Worm (Caenorhabditis elegans) whole organism, young adult: ENCODE data around the gene Y62H9A.11.

Experiments used
- C06A6.2 ChIP-seq: fragments of 200-800 bp; sonication (Bioruptor generic); conservative IDR thresholded peaks from 2 replicates; pipeline ENCODE4 v1.3.6; 2022; ENCODE audit warnings: missing genetic modification characterization, missing compliant biosample characterization
- F39B2.1 ChIP-seq: fragments of 200-800 bp; sonication (Bioruptor generic); IDR thresholded peaks from 2 replicates; pipeline ENCODE4 v1.3.6; 2022; ENCODE audit warnings: missing genetic modification reagents, missing genetic modification characterization, missing compliant biosample characterization
- F49E8.2 ChIP-seq: sonication (generic microtip); optimal IDR thresholded peaks from 3 replicates; lab custom pipeline; 2017; ENCODE audit warnings: missing genetic modification characterization, mild to moderate bottlenecking, missing compliant biosample characterization, antibody characterized with exemption, moderate library complexity; ENCODE audit not compliant: insufficient read depth
- F52B5.7 ChIP-seq: sonication (generic microtip); optimal IDR thresholded peaks from 2 replicates; lab custom pipeline; 2016; ENCODE audit warnings: mild to moderate bottlenecking, missing genetic modification characterization, missing compliant biosample characterization
- F55B11.4 ChIP-seq: sonication (generic microtip); optimal IDR thresholded peaks from 2 replicates; lab custom pipeline; 2016; ENCODE audit warnings: missing compliant biosample characterization, missing genetic modification characterization, borderline replicate concordance; ENCODE audit not compliant: insufficient read depth
- F57A8.1 ChIP-seq: fragments of 200-800 bp; sonication (Bioruptor generic); optimal IDR thresholded peaks from 2 replicates; lab custom pipeline; 2018; ENCODE audit warnings: mild to moderate bottlenecking, missing genetic modification characterization, moderate library complexity, missing compliant biosample characterization
- T26A5.8 ChIP-seq: sonication (generic microtip); optimal IDR thresholded peaks from 2 replicates; lab custom pipeline; 2016; ENCODE audit warnings: missing genetic modification characterization, missing compliant biosample characterization
- Y79H2A.3 ChIP-seq: fragments of 200-800 bp; sonication (Bioruptor generic); conservative IDR thresholded peaks from 2 replicates; pipeline ENCODE4 v1.3.6; 2022; ENCODE audit warnings: missing genetic modification reagents, missing genetic modification characterization, missing compliant biosample characterization
- Y95B8A.8 ChIP-seq: fragments of 200-800 bp; sonication (Bioruptor generic); IDR thresholded peaks from 2 replicates; pipeline ENCODE4 v1.3.6; 2022; ENCODE audit warnings: missing genetic modification reagents, missing genetic modification characterization, missing compliant biosample characterization
- atf-7 ChIP-seq: sonication (generic microtip); optimal IDR thresholded peaks from 2 replicates; lab custom pipeline; 2017; ENCODE audit warnings: mild to moderate bottlenecking, missing genetic modification characterization, missing compliant biosample characterization
- bed-1 ChIP-seq: fragments of 200-800 bp; sonication (Bioruptor generic); IDR thresholded peaks from 2 replicates; pipeline ENCODE4 v1.3.6; 2022; ENCODE audit warnings: missing genetic modification reagents, missing genetic modification characterization, missing compliant biosample characterization
- ccch-3 ChIP-seq: fragments of 200-800 bp; sonication (Bioruptor generic); optimal IDR thresholded peaks from 2 replicates; lab custom pipeline; 2018; ENCODE audit warnings: mild to moderate bottlenecking, missing genetic modification characterization, missing compliant biosample characterization
- cebp-1 ChIP-seq, 2 experiments: fragments of 200-800 bp in 1 of 2; sonication (Bioruptor generic) in 1 of 2; sonication (generic microtip) in 1 of 2; IDR thresholded peaks in 1 of 2; optimal IDR thresholded peaks in 1 of 2; 2 replicates each; pipeline versions ENCODE4 v1.3.6 to Lab custom; 2017 to 2022; ENCODE audit warnings: missing compliant biosample characterization in 2 of 2, missing genetic modification characterization in 2 of 2, mild to moderate bottlenecking in 1 of 2, missing genetic modification reagents in 1 of 2, moderate library complexity in 1 of 2
- ceh-100 ChIP-seq: fragments of 200-800 bp; sonication (Bioruptor generic); IDR thresholded peaks from 2 replicates; pipeline ENCODE4 v1.3.6; 2022; ENCODE audit warnings: missing genetic modification reagents, missing genetic modification characterization, missing compliant biosample characterization
- ceh-58 ChIP-seq: fragments of 200-800 bp; sonication (Bioruptor generic); IDR thresholded peaks from 2 replicates; pipeline ENCODE4 v1.3.6; 2022; ENCODE audit warnings: missing genetic modification characterization, missing compliant biosample characterization
- ceh-79 ChIP-seq: sonication (generic microtip); optimal IDR thresholded peaks from 2 replicates; lab custom pipeline; 2017; ENCODE audit warnings: mild to moderate bottlenecking, missing genetic modification characterization, missing compliant biosample characterization
- dox-1 ChIP-seq: fragments of 200-800 bp; sonication (Bioruptor generic); IDR thresholded peaks from 2 replicates; pipeline ENCODE4 v1.3.6; 2022; ENCODE audit warnings: missing genetic modification reagents, missing genetic modification characterization, missing compliant biosample characterization
- egl-44 ChIP-seq: fragments of 200-800 bp; sonication (Bioruptor generic); IDR thresholded peaks from 2 replicates; pipeline ENCODE4 v1.3.6; 2022; ENCODE audit warnings: missing genetic modification reagents, missing genetic modification characterization, missing compliant biosample characterization
- ets-4 ChIP-seq: fragments of 200-800 bp; sonication (Bioruptor generic); optimal IDR thresholded peaks from 2 replicates; lab custom pipeline; 2018; ENCODE audit warnings: mild to moderate bottlenecking, missing genetic modification characterization, missing compliant biosample characterization
- him-1 ChIP-seq: sonication (generic microtip); optimal IDR thresholded peaks from 2 replicates; lab custom pipeline; 2016; ENCODE audit warnings: missing genotype, missing genetic modification reagents, missing genetic modification characterization, missing compliant biosample characterization
- lin-35 ChIP-seq, 3 experiments: fragments of 150-350 bp in 2 of 3; sonication (generic microtip) in 1 of 3; optimal IDR thresholded peaks; 2 replicates each; lab custom pipeline; 2014 to 2018; ENCODE audit warnings: missing biosample characterization in 3 of 3, missing genetic modification characterization in 3 of 3, missing genetic modification reagents in 3 of 3
- lin-40 ChIP-seq: sonication (generic microtip); optimal IDR thresholded peaks from 2 replicates; lab custom pipeline; 2016; ENCODE audit warnings: missing genetic modification characterization, mild to moderate bottlenecking, missing compliant biosample characterization, missing genotype, missing genetic modification reagents
- lin-54 ChIP-seq: fragments of 200-800 bp; sonication (Bioruptor generic); optimal IDR thresholded peaks from 2 replicates; lab custom pipeline; 2018; ENCODE audit warnings: mild to moderate bottlenecking, missing genetic modification characterization, missing compliant biosample characterization
- lir-1 ChIP-seq: fragments of 200-800 bp; sonication (Bioruptor generic); conservative IDR thresholded peaks from 2 replicates; pipeline ENCODE4 v1.3.6; 2022; ENCODE audit warnings: missing genetic modification reagents, missing genetic modification characterization, missing compliant biosample characterization
- lsl-1 ChIP-seq: fragments of 200-800 bp; sonication (Bioruptor generic); optimal IDR thresholded peaks from 2 replicates; lab custom pipeline; 2018; ENCODE audit warnings: mild to moderate bottlenecking, missing genetic modification characterization, moderate library complexity, missing compliant biosample characterization
- madf-6 ChIP-seq: fragments of 200-800 bp; sonication (Bioruptor generic); IDR thresholded peaks from 2 replicates; pipeline ENCODE4 v1.3.6; 2022; ENCODE audit warnings: missing genetic modification reagents, missing genetic modification characterization, missing compliant biosample characterization
- madf-8 ChIP-seq: fragments of 200-800 bp; sonication (Bioruptor generic); conservative IDR thresholded peaks from 2 replicates; pipeline ENCODE4 v1.3.6; 2022; ENCODE audit warnings: missing genetic modification reagents, missing genetic modification characterization, missing compliant biosample characterization
- mcd-1 ChIP-seq: fragments of 200-800 bp; sonication (Bioruptor generic); IDR thresholded peaks from 2 replicates; pipeline ENCODE4 v1.3.6; 2022; ENCODE audit warnings: missing genetic modification reagents, missing genetic modification characterization, missing compliant biosample characterization
- mes-4 ChIP-seq: sonication (generic microtip); optimal IDR thresholded peaks from 2 replicates; lab custom pipeline; 2016; ENCODE audit warnings: missing genotype, missing genetic modification characterization, missing compliant biosample characterization
- mxl-1 ChIP-seq: sonication (generic microtip); optimal IDR thresholded peaks from 2 replicates; lab custom pipeline; 2016; ENCODE audit warnings: missing genetic modification characterization, missing compliant biosample characterization
- nfyb-1 ChIP-seq: fragments of 200-800 bp; sonication (Bioruptor generic); IDR thresholded peaks from 2 replicates; pipeline ENCODE4 v1.3.6; 2022; ENCODE audit warnings: missing genetic modification reagents, missing genetic modification characterization, missing compliant biosample characterization
- nhr-120 ChIP-seq: fragments of 200-800 bp; sonication (Bioruptor generic); IDR thresholded peaks from 2 replicates; pipeline ENCODE4 v1.3.6; 2022; ENCODE audit warnings: missing genetic modification characterization, missing compliant biosample characterization
- nhr-179 ChIP-seq: sonication (generic microtip); optimal IDR thresholded peaks from 2 replicates; lab custom pipeline; 2016; ENCODE audit warnings: mild to moderate bottlenecking, missing genetic modification characterization, missing compliant biosample characterization
- nhr-27 ChIP-seq: fragments of 200-800 bp; sonication (Bioruptor generic); optimal IDR thresholded peaks from 2 replicates; lab custom pipeline; 2018; ENCODE audit warnings: mild to moderate bottlenecking, missing genetic modification characterization, moderate library complexity, missing compliant biosample characterization
- nhr-80 ChIP-seq: sonication (generic microtip); optimal IDR thresholded peaks from 2 replicates; lab custom pipeline; 2016; ENCODE audit warnings: missing genetic modification characterization, missing compliant biosample characterization
- sea-2 ChIP-seq: fragments of 200-800 bp; sonication (Bioruptor generic); IDR thresholded peaks from 2 replicates; pipeline ENCODE4 v1.3.6; 2022; ENCODE audit warnings: missing genetic modification characterization, missing compliant biosample characterization
- snpc-3.4 ChIP-seq: sonication (generic microtip); optimal IDR thresholded peaks from 2 replicates; lab custom pipeline; 2017; ENCODE audit warnings: missing genetic modification characterization, mild to moderate bottlenecking, missing compliant biosample characterization, antibody characterized with exemption, moderate library complexity, missing genotype, missing genetic modification reagents
- snpc-4 ChIP-seq, 5 experiments: fragments of 150-350 bp in 1 of 5; sonication (generic microtip) in 4 of 5; optimal IDR thresholded peaks; 2 replicates each; lab custom pipeline; 2014 to 2018; ENCODE audit warnings: missing genetic modification characterization in 5 of 5, missing biosample characterization in 3 of 5, antibody characterized with exemption in 2 of 5, mild to moderate bottlenecking in 2 of 5, missing compliant biosample characterization in 2 of 5, missing genotype in 2 of 5, moderate library complexity in 2 of 5, missing genetic modification reagents in 1 of 5
- tbx-9 ChIP-seq: sonication (generic microtip); optimal IDR thresholded peaks from 2 replicates; lab custom pipeline; 2016; ENCODE audit warnings: borderline replicate concordance, missing genetic modification characterization, inconsistent platforms, missing compliant biosample characterization
- unc-130 ChIP-seq: sonication (generic microtip); optimal IDR thresholded peaks from 2 replicates; lab custom pipeline; 2016; ENCODE audit warnings: missing genetic modification reagents, missing genetic modification characterization, missing compliant biosample characterization
- xnd-1 ChIP-seq: sonication (generic microtip); optimal IDR thresholded peaks from 2 replicates; lab custom pipeline; 2016; ENCODE audit warnings: missing genotype, missing genetic modification reagents, missing genetic modification characterization, missing compliant biosample characterization
- zim-3 ChIP-seq: sonication (generic microtip); optimal IDR thresholded peaks from 2 replicates; lab custom pipeline; 2017; ENCODE audit warnings: mild to moderate bottlenecking, missing genetic modification characterization, moderate library complexity, missing compliant biosample characterization
- ztf-22 ChIP-seq: fragments of 200-800 bp; sonication (Bioruptor generic); optimal IDR thresholded peaks from 2 replicates; lab custom pipeline; 2018; ENCODE audit warnings: mild to moderate bottlenecking, missing genetic modification characterization, moderate library complexity, missing compliant biosample characterization
- ztf-25 ChIP-seq: fragments of 200-800 bp; sonication (Bioruptor generic); IDR thresholded peaks from 2 replicates; pipeline ENCODE4 v1.3.6; 2022; ENCODE audit warnings: missing genetic modification reagents, missing genetic modification characterization, missing compliant biosample characterization
- ztf-28 ChIP-seq: fragments of 200-800 bp; sonication (Bioruptor generic); IDR thresholded peaks from 2 replicates; pipeline ENCODE4 v1.3.6; 2022; ENCODE audit warnings: missing genetic modification reagents, missing genetic modification characterization, missing compliant biosample characterization
- ztf-3 ChIP-seq: fragments of 200-800 bp; sonication (Bioruptor generic); optimal IDR thresholded peaks from 2 replicates; lab custom pipeline; 2018; ENCODE audit warnings: mild to moderate bottlenecking, missing genetic modification characterization, missing compliant biosample characterization

Gene Y62H9A.11

DNA sequence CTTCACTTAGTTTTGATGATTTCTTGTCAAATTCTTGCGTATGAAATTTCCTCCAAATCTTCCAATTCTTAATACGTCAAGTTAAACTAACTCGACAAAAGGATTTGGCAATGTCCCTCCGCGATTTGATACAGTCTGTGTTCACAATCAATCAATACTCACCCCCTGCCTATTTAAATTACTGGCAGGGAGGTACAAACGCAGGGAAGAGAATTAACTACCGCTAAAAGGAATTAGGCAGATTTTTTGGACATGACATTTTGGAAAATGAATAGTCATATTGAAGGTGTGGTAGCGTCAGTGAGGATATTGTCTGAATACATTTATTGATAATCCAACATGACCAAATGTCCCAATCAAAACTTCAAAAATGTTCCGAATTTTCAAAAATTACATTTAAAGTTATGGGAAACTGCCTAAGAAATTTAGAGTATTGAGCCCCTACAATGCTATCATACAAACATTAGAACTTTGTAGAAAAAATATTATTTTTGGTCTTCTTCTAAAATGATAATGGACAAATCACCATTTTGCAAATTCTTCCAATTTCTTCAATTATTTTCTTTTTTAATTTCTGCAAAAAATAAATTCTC, 30.3 kb upstream of the Y62H9A.11 start (continued):
- TF ChIP-seq Y79H2A.3 (GFP tag; lab: Robert Waterston, UW): no peak
- peak; percentile 93 for TF ChIP-seq ets-4 (GFP tag; lab: Kevin White, UChicago)
- peak; percentile 72; the same call in 1 of the 2 replicates for TF ChIP-seq Y95B8A.8
- no peak for TF ChIP-seq F39B2.1 (GFP tag; lab: Robert Waterston, UW)
- peak; percentile 47 for TF ChIP-seq ceh-79 (tag; lab: Kevin White, UChicago)
- no peak for TF ChIP-seq ceh-58
- TF ChIP-seq lir-1 (GFP tag; lab: Robert Waterston, UW): peak; percentile 94
- no peak for TF ChIP-seq T26A5.8 (tag; lab: Kevin White, UChicago)
- TF ChIP-seq xnd-1 (tag; lab: Kevin White, UChicago): no peak
- no peak for TF ChIP-seq F55B11.4 (tag; lab: Kevin White, UChicago)
- peak; percentile 89 for TF ChIP-seq egl-44 (GFP tag; lab: Robert Waterston, UW)
- TF ChIP-seq madf-6 (GFP tag; lab: Robert Waterston, UW): no peak
- TF ChIP-seq unc-130: peak; percentile 22
- TF ChIP-seq nhr-120 (GFP tag; lab: Robert Waterston, UW): peak; percentile 92
- TF ChIP-seq C06A6.2 (GFP tag; lab: Robert Waterston, UW): peak; percentile 92
- no peak for TF ChIP-seq ztf-25
- TF ChIP-seq lsl-1 (GFP tag; lab: Kevin White, UChicago): no peak
- peak; percentile 64 for TF ChIP-seq snpc-4 (GFP tag; optimal IDR thresholded peaks at IDR 0.05; lab: Kevin White, UChicago)
- TF ChIP-seq snpc-4 (tag; optimal IDR thresholded peaks at IDR 0.05; lab: Kevin White, UChicago): peak; percentile 75 to 88 (median 82)
- peak in 2 of 3 experiments; percentile 89 to 98 for TF ChIP-seq lin-35 (GFP tag; optimal IDR thresholded peaks at IDR 0.05; lab: Kevin White, UChicago)
- TF ChIP-seq lin-54 (GFP tag; lab: Kevin White, UChicago): peak; percentile 92
- 0 out of 2 replicates have a peak, but pooled peaks have one; percentile 49 for TF ChIP-seq sea-2 (GFP tag; lab: Robert Waterston, UW)
- TF ChIP-seq zim-3 (tag; lab: Kevin White, UChicago): peak; percentile 60
- TF ChIP-seq cebp-1 (GFP tag; IDR thresholded peaks at IDR 0.05; lab: Robert Waterston, UW): peak; percentile 67; the same call in 1 of the 2 replicates
- TF ChIP-seq cebp-1 (tag; optimal IDR thresholded peaks at IDR 0.05; lab: Kevin White, UChicago): peak; percentile 97
- TF ChIP-seq madf-8 (GFP tag; lab: Robert Waterston, UW): no peak
- peak; percentile 98 for TF ChIP-seq nfyb-1 (GFP tag; lab: Robert Waterston, UW)
- peak; percentile 90; the same call in 1 of the 2 replicates for TF ChIP-seq bed-1 (GFP tag; lab: Robert Waterston, UW)
- peak; percentile 87 for TF ChIP-seq nhr-80 (tag; lab: Kevin White, UChicago)
- no peak for TF ChIP-seq tbx-9 (tag; lab: Kevin White, UChicago)
- no peak for TF ChIP-seq mes-4
- peak; percentile 87 for TF ChIP-seq nhr-27 (tag; lab: Kevin White, UChicago)
- no peak for TF ChIP-seq ztf-28 (GFP tag; lab: Robert Waterston, UW)
- TF ChIP-seq ztf-3 (GFP tag; lab: Kevin White, UChicago): peak; percentile 88
- TF ChIP-seq ccch-3 (GFP tag; lab: Kevin White, UChicago): peak; percentile 83
- TF ChIP-seq ztf-22: peak; percentile 78
- peak; percentile 59 for TF ChIP-seq F57A8.1 (GFP tag; lab: Kevin White, UChicago)
- peak; percentile 98 for TF ChIP-seq dox-1 (GFP tag; lab: Robert Waterston, UW)
- TF ChIP-seq nhr-179 (tag; lab: Kevin White, UChicago): peak; percentile 85
- no peak for TF ChIP-seq mxl-1
- TF ChIP-seq atf-7: peak; percentile 98
- TF ChIP-seq F49E8.2 (tag; lab: Kevin White, UChicago): no peak
- no peak for TF ChIP-seq snpc-3.4 (tag; lab: Kevin White, UChicago)
- peak; percentile 93 for TF ChIP-seq F52B5.7 (tag; lab: Kevin White, UChicago)
- TF ChIP-seq mcd-1 (GFP tag; lab: Robert Waterston, UW): peak; percentile 87
- peak; percentile 70; the same call in 1 of the 2 replicates for TF ChIP-seq ceh-100 (GFP tag; lab: Robert Waterston, UW)
- no peak for TF ChIP-seq him-1 (tag; lab: Kevin White, UChicago)
- TF ChIP-seq lin-40: peak; percentile 100
